Worm (Caenorhabditis elegans) whole organism, L2 larva: ENCODE results near the gene dpy-10.

Experiments
- C34F6.9 ChIP-seq: fragments of 150-350 bp; optimal IDR thresholded peaks from 2 replicates; lab custom pipeline; 2014; ENCODE audit warnings: missing biosample characterization, missing genetic modification characterization
- F13H6.1 ChIP-seq: sonication (generic microtip); optimal IDR thresholded peaks from 2 replicates; lab custom pipeline; 2016; ENCODE audit warnings: missing genetic modification characterization, missing compliant biosample characterization
- R02D3.7 ChIP-seq: fragments of 150-350 bp; optimal IDR thresholded peaks from 2 replicates; lab custom pipeline; 2014; ENCODE audit warnings: missing biosample characterization, missing genetic modification characterization
- Y55F3AM.14 ChIP-seq: fragments of 200-800 bp; sonication (Bioruptor generic); optimal IDR thresholded peaks from 2 replicates; lab custom pipeline; 2018; ENCODE audit warnings: mild to moderate bottlenecking, missing genetic modification characterization, missing compliant biosample characterization
- ZK546.5 ChIP-seq: sonication (generic microtip); optimal IDR thresholded peaks from 2 replicates; lab custom pipeline; 2017; ENCODE audit warnings: missing biosample characterization, missing genetic modification characterization
- alr-1 ChIP-seq: fragments of 150-350 bp; optimal IDR thresholded peaks from 2 replicates; lab custom pipeline; 2014; ENCODE audit warnings: missing biosample characterization, missing genetic modification characterization
- aly-2 ChIP-seq: fragments of 150-350 bp; optimal IDR thresholded peaks from 2 replicates; lab custom pipeline; 2014; ENCODE audit warnings: missing biosample characterization, missing genetic modification characterization
- ama-1 ChIP-seq: fragments of 150-350 bp; optimal IDR thresholded peaks from 2 replicates; lab custom pipeline; 2018; ENCODE audit warnings: inconsistent platforms
- blmp-1 ChIP-seq: sonication (generic microtip); optimal IDR thresholded peaks from 2 replicates; lab custom pipeline; 2017; ENCODE audit warnings: missing genetic modification characterization, mild to moderate bottlenecking, missing compliant biosample characterization, antibody characterized with exemption, moderate library complexity; ENCODE audit not compliant: insufficient read depth
- ceh-16 ChIP-seq: fragments of 150-350 bp; optimal IDR thresholded peaks from 2 replicates; lab custom pipeline; 2014; ENCODE audit warnings: missing biosample characterization, missing genetic modification characterization
- ceh-82 ChIP-seq: fragments of 150-350 bp; optimal IDR thresholded peaks from 2 replicates; lab custom pipeline; 2014; ENCODE audit warnings: missing biosample characterization, missing genetic modification characterization
- crh-2 ChIP-seq: sonication (generic microtip); optimal IDR thresholded peaks from 2 replicates; lab custom pipeline; 2017; ENCODE audit warnings: missing biosample characterization, missing genetic modification characterization
- dmd-4 ChIP-seq: sonication (generic microtip); optimal IDR thresholded peaks from 2 replicates; lab custom pipeline; 2017; ENCODE audit warnings: missing biosample characterization, missing genetic modification characterization
- elt-3 ChIP-seq: sonication (generic microtip); optimal IDR thresholded peaks from 2 replicates; lab custom pipeline; 2017; ENCODE audit warnings: missing biosample characterization, missing genetic modification characterization
- fos-1 ChIP-seq: fragments of 150-350 bp; optimal IDR thresholded peaks from 2 replicates; lab custom pipeline; 2014; ENCODE audit warnings: missing biosample characterization, missing genetic modification characterization
- gmeb-1 ChIP-seq: fragments of 150-350 bp; optimal IDR thresholded peaks from 2 replicates; lab custom pipeline; 2014; ENCODE audit warnings: missing biosample characterization, missing genetic modification characterization
- lin-11 ChIP-seq: fragments of 150-350 bp; sonication (generic microtip); optimal IDR thresholded peaks from 2 replicates; lab custom pipeline; 2014; ENCODE audit warnings: missing biosample characterization, missing genetic modification characterization, inconsistent platforms, mixed read lengths
- lin-13 ChIP-seq: fragments of 150-350 bp; optimal IDR thresholded peaks from 2 replicates; lab custom pipeline; 2014; ENCODE audit warnings: missing biosample characterization, missing genetic modification reagents, missing genetic modification characterization
- lin-39 ChIP-seq: fragments of 150-350 bp; optimal IDR thresholded peaks from 2 replicates; lab custom pipeline; 2014; ENCODE audit warnings: missing biosample characterization, missing genetic modification reagents, missing genetic modification characterization
- lsy-2 ChIP-seq, 2 experiments: fragments of 150-350 bp in 1 of 2; sonication (generic microtip) in 1 of 2; optimal IDR thresholded peaks; 2 replicates each; lab custom pipeline; 2014 to 2017; ENCODE audit warnings: missing biosample characterization in 2 of 2, missing genetic modification characterization in 2 of 2
- mab-5 ChIP-seq: fragments of 150-350 bp; optimal IDR thresholded peaks from 2 replicates; lab custom pipeline; 2014; ENCODE audit warnings: missing biosample characterization, missing genetic modification characterization
- mbf-1 ChIP-seq: sonication (generic microtip); optimal IDR thresholded peaks from 2 replicates; lab custom pipeline; 2017; ENCODE audit warnings: missing biosample characterization, missing genetic modification characterization
- mdl-1 ChIP-seq, 2 experiments: fragments of 150-350 bp in 1 of 2; sonication (generic microtip) in 1 of 2; optimal IDR thresholded peaks; 2 replicates each; lab custom pipeline; 2017; ENCODE audit warnings: missing biosample characterization in 2 of 2, missing genetic modification characterization in 2 of 2
- nhr-10 ChIP-seq: sonication (generic microtip); optimal IDR thresholded peaks from 2 replicates; lab custom pipeline; 2017; ENCODE audit warnings: missing biosample characterization, missing genetic modification characterization
- nhr-11 ChIP-seq: fragments of 150-350 bp; optimal IDR thresholded peaks from 2 replicates; lab custom pipeline; 2014; ENCODE audit warnings: missing biosample characterization, missing genetic modification characterization
- nhr-12 ChIP-seq: fragments of 150-350 bp; optimal IDR thresholded peaks from 2 replicates; lab custom pipeline; 2014; ENCODE audit warnings: missing biosample characterization, missing genetic modification characterization
- nhr-129 ChIP-seq: fragments of 150-350 bp; optimal IDR thresholded peaks from 2 replicates; lab custom pipeline; 2014; ENCODE audit warnings: missing biosample characterization, missing genetic modification characterization
- nhr-21 ChIP-seq: fragments of 150-350 bp; optimal IDR thresholded peaks from 2 replicates; lab custom pipeline; 2014; ENCODE audit warnings: missing biosample characterization, missing genetic modification characterization
- nhr-23 ChIP-seq: fragments of 150-350 bp; optimal IDR thresholded peaks from 2 replicates; lab custom pipeline; 2014; ENCODE audit warnings: missing biosample characterization, missing genetic modification reagents, missing genetic modification characterization
- nhr-237 ChIP-seq: fragments of 150-350 bp; optimal IDR thresholded peaks from 2 replicates; lab custom pipeline; 2014; ENCODE audit warnings: missing biosample characterization, missing genetic modification characterization
- nhr-25 ChIP-seq: fragments of 150-350 bp; sonication (generic microtip); optimal IDR thresholded peaks from 3 replicates; lab custom pipeline; 2014; ENCODE audit warnings: missing biosample characterization, missing genetic modification characterization
- nhr-6 ChIP-seq: fragments of 150-350 bp; optimal IDR thresholded peaks from 2 replicates; lab custom pipeline; 2014; ENCODE audit warnings: missing biosample characterization, missing genetic modification characterization
- nhr-77 ChIP-seq: fragments of 150-350 bp; optimal IDR thresholded peaks from 2 replicates; lab custom pipeline; 2014; ENCODE audit warnings: missing biosample characterization, missing genetic modification characterization
- peb-1 ChIP-seq: fragments of 150-350 bp; optimal IDR thresholded peaks from 2 replicates; lab custom pipeline; 2014; ENCODE audit warnings: missing biosample characterization, missing genetic modification characterization
- sem-4 ChIP-seq: fragments of 150-350 bp; optimal IDR thresholded peaks from 2 replicates; lab custom pipeline; 2014; ENCODE audit warnings: missing biosample characterization, missing genetic modification reagents, missing genetic modification characterization
- skn-1 ChIP-seq: sonication (generic microtip); optimal IDR thresholded peaks from 2 replicates; lab custom pipeline; 2017; ENCODE audit warnings: missing biosample characterization, missing genetic modification characterization
- sma-3 ChIP-seq: sonication (generic microtip); optimal IDR thresholded peaks from 2 replicates; lab custom pipeline; 2016; ENCODE audit warnings: missing genetic modification reagents, missing genetic modification characterization, missing compliant biosample characterization
- sma-9 ChIP-seq, 2 experiments: fragments of 150-350 bp in 1 of 2; sonication (generic microtip) in 1 of 2; optimal IDR thresholded peaks; 2 replicates each; lab custom pipeline; 2014 to 2016; ENCODE audit warnings: missing genetic modification characterization in 2 of 2, mild to moderate bottlenecking in 1 of 2, missing biosample characterization in 1 of 2, missing compliant biosample characterization in 1 of 2, missing genetic modification reagents in 1 of 2, moderate library complexity in 1 of 2
- snpc-4 ChIP-seq: fragments of 150-350 bp; optimal IDR thresholded peaks from 2 replicates; lab custom pipeline; 2014; ENCODE audit warnings: missing biosample characterization, missing genetic modification characterization
- unc-55 ChIP-seq: fragments of 150-350 bp; sonication (generic microtip); optimal IDR thresholded peaks from 3 replicates; lab custom pipeline; 2014; ENCODE audit warnings: missing biosample characterization, missing genetic modification reagents, missing genetic modification characterization
- unc-62 ChIP-seq: fragments of 150-350 bp; optimal IDR thresholded peaks from 2 replicates; lab custom pipeline; 2014; ENCODE audit warnings: missing biosample characterization, missing genetic modification reagents, missing genetic modification characterization
- zag-1 ChIP-seq: fragments of 150-350 bp; optimal IDR thresholded peaks from 2 replicates; lab custom pipeline; 2014; ENCODE audit warnings: missing biosample characterization, missing genetic modification characterization
- ztf-1 ChIP-seq: fragments of 200-800 bp; sonication (Bioruptor generic); conservative IDR thresholded peaks from 2 replicates; pipeline ENCODE4 v1.3.6; 2022; ENCODE audit warnings: missing genetic modification characterization, missing compliant biosample characterization
- ztf-11 ChIP-seq: sonication (generic microtip); optimal IDR thresholded peaks from 2 replicates; lab custom pipeline; 2017; ENCODE audit warnings: missing biosample characterization, missing genetic modification characterization
- ztf-4 ChIP-seq: fragments of 150-350 bp; optimal IDR thresholded peaks from 2 replicates; lab custom pipeline; 2014; ENCODE audit warnings: missing biosample characterization, missing genetic modification characterization

Gene dpy-10

DNA sequence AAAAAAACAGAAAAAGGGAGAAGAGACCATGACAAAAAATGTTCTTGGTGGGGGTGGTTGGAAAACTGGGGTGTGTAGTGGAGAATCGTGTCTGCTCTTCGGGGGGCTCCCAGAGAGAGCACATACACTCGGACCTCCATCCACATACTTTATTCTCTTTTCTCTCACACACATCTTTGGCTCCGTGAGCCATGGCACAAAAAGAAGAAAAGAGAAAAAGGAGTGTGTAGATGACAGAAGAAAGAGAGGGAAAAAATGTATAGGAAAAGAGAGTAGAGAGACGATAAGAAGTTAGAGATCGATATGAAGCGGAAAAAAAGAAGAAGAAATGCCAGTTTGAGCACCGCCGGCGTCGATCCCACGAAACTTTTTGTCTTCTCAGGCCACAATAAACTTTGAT, 3.0 kb downstream of the dpy-10 start:
- peak; percentile 72 for TF ChIP-seq unc-55 (GFP tag; lab: Kevin White, UChicago)
- TF ChIP-seq nhr-12 = no peak
- TF ChIP-seq fos-1 (tag; lab: Kevin White, UChicago) = no peak
- no peak for TF ChIP-seq nhr-6 (tag; lab: Kevin White, UChicago)
- no peak for TF ChIP-seq nhr-77 (tag; lab: Kevin White, UChicago)
- TF ChIP-seq mab-5 = peak; percentile 60
- no peak for TF ChIP-seq nhr-23 (tag; lab: Kevin White, UChicago)
- TF ChIP-seq sem-4 = no peak
- TF ChIP-seq zag-1 = peak; percentile 79
- peak; percentile 7 for TF ChIP-seq snpc-4
- peak; percentile 24 to 54 for TF ChIP-seq lsy-2 (tag; optimal IDR thresholded peaks at IDR 0.05; lab: Kevin White, UChicago)
- TF ChIP-seq C34F6.9 = peak; percentile 81
- no peak for TF ChIP-seq aly-2 (tag; lab: Kevin White, UChicago)
- no peak for TF ChIP-seq mbf-1
- TF ChIP-seq sma-3 (GFP tag; lab: Kevin White, UChicago) = no peak
- TF ChIP-seq sma-9 (GFP tag; optimal IDR thresholded peaks at IDR 0.05; lab: Kevin White, UChicago) = peak; percentile 57
- TF ChIP-seq sma-9 (tag; optimal IDR thresholded peaks at IDR 0.05; lab: Kevin White, UChicago) = no peak
- no peak for TF ChIP-seq ztf-4 (tag; lab: Kevin White, UChicago)
- TF ChIP-seq ceh-16 = no peak
- TF ChIP-seq R02D3.7 (tag; lab: Kevin White, UChicago) = no peak
- TF ChIP-seq nhr-11 (tag; lab: Kevin White, UChicago) = no peak
- TF ChIP-seq nhr-10 (tag; lab: Kevin White, UChicago) = no peak
- TF ChIP-seq skn-1 = no peak
- no peak for TF ChIP-seq ZK546.5
- no peak for TF ChIP-seq blmp-1
- no peak for TF ChIP-seq mdl-1 (tag; optimal IDR thresholded peaks at IDR 0.05; lab: Kevin White, UChicago)
- peak; percentile 76 for TF ChIP-seq F13H6.1 (tag; lab: Kevin White, UChicago)
- no peak for TF ChIP-seq dmd-4 (tag; lab: Kevin White, UChicago)
- peak; percentile 39 for TF ChIP-seq crh-2 (tag; lab: Kevin White, UChicago)
- no peak for TF ChIP-seq nhr-237 (tag; lab: Kevin White, UChicago)
- TF ChIP-seq lin-13 (GFP tag; lab: Kevin White, UChicago) = no peak
- no peak for TF ChIP-seq nhr-25 (tag; lab: Kevin White, UChicago)
- peak; percentile 21 for TF ChIP-seq lin-11 (tag; lab: Kevin White, UChicago)
- TF ChIP-seq nhr-129 (tag; lab: Kevin White, UChicago) = peak; percentile 76
- TF ChIP-seq gmeb-1 (tag; lab: Kevin White, UChicago) = no peak
- no peak for TF ChIP-seq Y55F3AM.14 (GFP tag; lab: Kevin White, UChicago)

DNA sequence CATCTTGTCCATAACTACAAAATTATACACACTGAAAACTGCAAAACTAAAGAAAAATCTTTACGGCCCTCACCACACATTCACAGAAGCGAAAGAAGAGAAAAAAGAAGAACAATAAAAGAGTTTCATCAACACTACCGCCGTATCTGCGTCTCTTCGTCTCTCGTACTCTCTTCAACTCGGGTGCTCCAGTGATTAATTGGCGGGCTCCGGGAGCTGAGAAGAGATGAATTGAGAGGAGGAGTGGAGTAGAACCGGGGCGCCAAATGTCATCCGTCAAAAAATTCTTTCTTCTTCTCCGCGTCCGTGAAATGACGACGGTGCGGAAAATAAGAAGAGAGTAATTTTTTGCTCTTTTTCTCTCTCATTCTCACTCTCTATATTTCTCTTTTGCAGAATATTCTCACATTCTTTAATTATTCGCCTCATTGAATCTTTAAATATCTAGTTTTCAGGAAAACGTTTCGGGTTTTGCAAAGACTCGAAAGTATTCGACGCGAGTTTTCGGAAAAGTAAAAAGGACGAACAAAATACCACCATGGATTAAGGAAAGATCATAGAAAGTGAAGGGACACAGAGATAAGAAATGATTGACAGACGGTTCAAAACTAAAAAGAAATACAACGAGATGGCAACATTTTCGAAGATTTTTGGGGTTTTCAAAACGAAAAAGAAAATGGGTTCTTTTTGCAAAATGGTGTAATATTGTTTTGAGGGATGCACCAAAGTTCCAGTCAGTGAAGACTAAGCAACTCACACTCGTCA, 4.3 kb downstream of the dpy-10 start:
- TF ChIP-seq F13H6.1 (tag; lab: Kevin White, UChicago) (peak; percentile 77), R02D3.7 (tag; lab: Kevin White, UChicago) (no peak), mbf-1 (no peak), nhr-237 (tag; lab: Kevin White, UChicago) (no peak), nhr-6 (tag; lab: Kevin White, UChicago) (no peak), ztf-4 (tag; lab: Kevin White, UChicago) (no peak), gmeb-1 (tag; lab: Kevin White, UChicago) (no peak), lin-39 (peak; percentile 86), aly-2 (tag; lab: Kevin White, UChicago) (no peak), sma-3 (GFP tag; lab: Kevin White, UChicago) (no peak), ztf-1 (no peak), ceh-82 (tag; lab: Kevin White, UChicago) (no peak), nhr-10 (tag; lab: Kevin White, UChicago) (no peak), skn-1 (no peak), peb-1 (tag; lab: Kevin White, UChicago) (no peak), lin-11 (tag; lab: Kevin White, UChicago) (no peak), nhr-25 (tag; lab: Kevin White, UChicago) (no peak), lin-13 (GFP tag; lab: Kevin White, UChicago) (peak; percentile 43), sma-9 (GFP tag; optimal IDR thresholded peaks at IDR 0.05; lab: Kevin White, UChicago) (peak; percentile 44), sma-9 (tag; optimal IDR thresholded peaks at IDR 0.05; lab: Kevin White, UChicago) (no peak), nhr-23 (tag; lab: Kevin White, UChicago) (no peak), elt-3 (no peak), nhr-12 (no peak), ceh-16 (no peak), mab-5 (peak; percentile 88), ama-1 (no peak), sem-4 (peak; percentile 65), ztf-11 (tag; lab: Kevin White, UChicago) (no peak), ZK546.5 (no peak), nhr-11 (tag; lab: Kevin White, UChicago) (no peak), zag-1 (no peak), dmd-4 (tag; lab: Kevin White, UChicago) (no peak), nhr-77 (tag; lab: Kevin White, UChicago) (no peak), fos-1 (tag; lab: Kevin White, UChicago) (no peak), lsy-2 (tag; optimal IDR thresholded peaks at IDR 0.05; lab: Kevin White, UChicago) (peak in 1 of 2 experiments; percentile 55), crh-2 (tag; lab: Kevin White, UChicago) (peak; percentile 20), nhr-21 (tag; lab: Kevin White, UChicago) (no peak), mdl-1 (tag; optimal IDR thresholded peaks at IDR 0.05; lab: Kevin White, UChicago) (no peak), blmp-1 (no peak), snpc-4 (no peak), Y55F3AM.14 (GFP tag; lab: Kevin White, UChicago) (peak; percentile 37), unc-62 (peak; percentile 20), alr-1 (no peak), C34F6.9 (peak; percentile 49), nhr-129 (tag; lab: Kevin White, UChicago) (peak; percentile 39)
